Fruit fly (Drosophila melanogaster) whole organism, embryonic: ENCODE data around the gene mEFG1.

ENCODE experiments used
- Asciz ChIP-seq: fragments of 200-800 bp; sonication (Bioruptor generic); optimal IDR thresholded peaks from 2 replicates; lab custom pipeline; 2017; ENCODE audit warnings: missing biosample characterization, mild to moderate bottlenecking, missing genetic modification characterization, missing genetic modification reagents
- CG10565 ChIP-seq: fragments of 200-800 bp; sonication (Bioruptor generic); optimal IDR thresholded peaks from 3 replicates; lab custom pipeline; 2016; ENCODE audit warnings: missing biosample characterization, mild to moderate bottlenecking, missing genetic modification characterization
- CG11085 ChIP-seq: fragments of 200-800 bp; sonication (Bioruptor generic); IDR thresholded peaks from 2 replicates; pipeline ENCODE4 v1.3.6; 2022; ENCODE audit warnings: missing biosample characterization, missing genetic modification characterization
- CG11504 ChIP-seq: fragments of 200-800 bp; sonication (Bioruptor generic); optimal IDR thresholded peaks from 3 replicates; lab custom pipeline; 2019; ENCODE audit warnings: missing biosample characterization, mild to moderate bottlenecking, missing genetic modification characterization, moderate library complexity
- CG13624 ChIP-seq: fragments of 200-800 bp; sonication (Bioruptor generic); optimal IDR thresholded peaks from 2 replicates; lab custom pipeline; 2016; ENCODE audit warnings: missing biosample characterization, missing genetic modification characterization
- CG13775 ChIP-seq: fragments of 200-800 bp; sonication (Bioruptor generic); optimal IDR thresholded peaks from 3 replicates; lab custom pipeline; 2017; ENCODE audit warnings: missing biosample characterization, mild to moderate bottlenecking, missing genetic modification characterization
- CG14710 ChIP-seq: fragments of 200-800 bp; sonication (Bioruptor generic); optimal IDR thresholded peaks from 3 replicates; lab custom pipeline; 2019; ENCODE audit warnings: missing biosample characterization, mild to moderate bottlenecking, missing genetic modification characterization, moderate library complexity
- CG18011 ChIP-seq: fragments of 200-800 bp; sonication (Bioruptor generic); optimal IDR thresholded peaks from 2 replicates; lab custom pipeline; 2017; ENCODE audit warnings: missing biosample characterization, missing genetic modification characterization, mild to moderate bottlenecking, moderate library complexity, missing genotype
- CG18262 ChIP-seq: fragments of 200-800 bp; optimal IDR thresholded peaks from 3 replicates; lab custom pipeline; 2019; ENCODE audit warnings: missing biosample characterization, mild to moderate bottlenecking, missing genetic modification characterization, moderate library complexity
- CG1832 ChIP-seq: fragments of 200-800 bp; sonication (Bioruptor generic); optimal IDR thresholded peaks from 2 replicates; lab custom pipeline; 2017; ENCODE audit warnings: missing biosample characterization, mild to moderate bottlenecking, missing genetic modification characterization, inconsistent platforms
- CG2712 ChIP-seq: fragments of 200-800 bp; optimal IDR thresholded peaks from 3 replicates; lab custom pipeline; 2019; ENCODE audit warnings: missing biosample characterization, mild to moderate bottlenecking, missing genetic modification characterization, moderate library complexity
- CG30431 ChIP-seq: fragments of 200-800 bp; sonication (Bioruptor generic); optimal IDR thresholded peaks from 2 replicates; lab custom pipeline; 2017; ENCODE audit warnings: missing biosample characterization, missing genetic modification characterization
- CG31365 ChIP-seq: fragments of 200-800 bp; sonication (Bioruptor generic); optimal IDR thresholded peaks from 2 replicates; lab custom pipeline; 2018; ENCODE audit warnings: missing biosample characterization, mild to moderate bottlenecking, missing genetic modification characterization
- CG31441 ChIP-seq: fragments of 200-800 bp; sonication (Bioruptor generic); IDR thresholded peaks from 2 replicates; pipeline ENCODE4 v1.3.6; 2022; ENCODE audit warnings: missing biosample characterization, missing genetic modification characterization
- CG4328 ChIP-seq: fragments of 200-800 bp; sonication (Bioruptor generic); optimal IDR thresholded peaks from 3 replicates; lab custom pipeline; 2017; ENCODE audit warnings: missing biosample characterization, missing genetic modification reagents, missing genetic modification characterization
- CG4360 ChIP-seq: fragments of 200-800 bp; sonication (Bioruptor generic); IDR thresholded peaks from 2 replicates; pipeline ENCODE4 v1.3.6; 2022; ENCODE audit warnings: missing biosample characterization, missing genetic modification characterization
- CG4854 ChIP-seq: fragments of 200-800 bp; sonication (Bioruptor generic); optimal IDR thresholded peaks from 2 replicates; lab custom pipeline; 2016; ENCODE audit warnings: missing biosample characterization, missing genetic modification characterization, inconsistent platforms
- CG5180 ChIP-seq: fragments of 200-800 bp; sonication (Bioruptor generic); optimal IDR thresholded peaks from 3 replicates; lab custom pipeline; 2017; ENCODE audit warnings: missing biosample characterization, missing genetic modification characterization, mild to moderate bottlenecking, moderate library complexity, missing genetic modification reagents
- CG7556 ChIP-seq: fragments of 200-800 bp; sonication (Bioruptor generic); optimal IDR thresholded peaks from 2 replicates; lab custom pipeline; 2017; ENCODE audit warnings: missing biosample characterization, mild to moderate bottlenecking, missing genetic modification characterization
- CoRest ChIP-seq: fragments of 200-800 bp; sonication (Bioruptor generic); optimal IDR thresholded peaks from 3 replicates; lab custom pipeline; 2018; ENCODE audit warnings: missing biosample characterization, mild to moderate bottlenecking, missing genetic modification characterization, moderate library complexity
- Ets65A ChIP-seq: fragments of 200-800 bp; sonication (Bioruptor generic); peaks from one replicate; lab custom pipeline; 2016; ENCODE audit warnings: missing biosample characterization, missing genetic modification characterization
- Gsc ChIP-seq: fragments of 200-800 bp; sonication (Bioruptor generic); IDR thresholded peaks from 2 replicates; pipeline ENCODE4 v1.3.6; 2022; ENCODE audit warnings: missing biosample characterization, missing genetic modification characterization
- H15 ChIP-seq: fragments of 200-800 bp; sonication (Bioruptor generic); IDR thresholded peaks from 3 replicates; pipeline ENCODE4 v1.3.6; 2022; ENCODE audit warnings: missing biosample characterization, missing genetic modification characterization
- HLHmδ ChIP-seq: fragments of 200-800 bp; sonication (Bioruptor generic); optimal IDR thresholded peaks from 2 replicates; lab custom pipeline; 2018; ENCODE audit warnings: missing biosample characterization, mild to moderate bottlenecking, missing genetic modification characterization, moderate library complexity
- Hr3 ChIP-seq: fragments of 200-800 bp; sonication (Bioruptor generic); optimal IDR thresholded peaks from 3 replicates; lab custom pipeline; 2016; ENCODE audit warnings: missing biosample characterization, missing genetic modification characterization
- Meics ChIP-seq: fragments of 200-800 bp; sonication (Bioruptor generic); optimal IDR thresholded peaks from 2 replicates; lab custom pipeline; 2017; ENCODE audit warnings: missing biosample characterization, mild to moderate bottlenecking, missing genetic modification characterization
- Pdp1 ChIP-seq, 2 experiments: fragments of 200-800 bp; sonication (Bioruptor generic); optimal IDR thresholded peaks; 3 replicates each; lab custom pipeline; 2016; ENCODE audit warnings: missing biosample characterization in 2 of 2, missing genetic modification characterization in 2 of 2, mild to moderate bottlenecking in 1 of 2, moderate library complexity in 1 of 2
- Poxn ChIP-seq: fragments of 200-800 bp; sonication (Bioruptor generic); IDR thresholded peaks from 2 replicates; pipeline ENCODE4 v1.3.6; 2022; ENCODE audit warnings: missing biosample characterization, missing genetic modification characterization
- Scr ChIP-seq: fragments of 200-800 bp; sonication (Bioruptor generic); IDR thresholded peaks from 2 replicates; pipeline ENCODE4 v1.3.6; 2022; ENCODE audit warnings: missing biosample characterization, missing genetic modification characterization; ENCODE audit not compliant: partially characterized antibody
- Tbp ChIP-seq: fragments of >200 bp; optimal IDR thresholded peaks from 2 replicates; lab custom pipeline; 2018; ENCODE audit warnings: missing biosample characterization, missing genetic modification characterization
- YL-1 ChIP-seq: fragments of 200-800 bp; sonication (Bioruptor generic); optimal IDR thresholded peaks from 3 replicates; lab custom pipeline; 2017; ENCODE audit warnings: missing biosample characterization, mild to moderate bottlenecking, missing genetic modification characterization
- ab ChIP-seq: fragments of 200-800 bp; sonication (Bioruptor generic); optimal IDR thresholded peaks from 2 replicates; lab custom pipeline; 2016; ENCODE audit warnings: missing biosample characterization, missing genetic modification characterization
- bigmax ChIP-seq: fragments of 200-800 bp; sonication (Bioruptor generic); optimal IDR thresholded peaks from 2 replicates; lab custom pipeline; 2018; ENCODE audit warnings: missing biosample characterization, mild to moderate bottlenecking, missing genetic modification characterization
- cad ChIP-seq: fragments of >200 bp; optimal IDR thresholded peaks from 2 replicates; lab custom pipeline; 2017; ENCODE audit warnings: missing biosample characterization, missing genetic modification characterization
- esg ChIP-seq: fragments of 200-800 bp; sonication (Bioruptor generic); conservative IDR thresholded peaks from 2 replicates; pipeline ENCODE4 v1.3.6; 2022; ENCODE audit warnings: missing biosample characterization, missing genetic modification characterization
- eve ChIP-seq, 2 experiments: fragments of >200 bp; optimal IDR thresholded peaks; 2 replicates each; lab custom pipeline; 2017; ENCODE audit warnings: missing biosample characterization in 2 of 2, missing genetic modification characterization in 2 of 2
- fd96Cb ChIP-seq: fragments of 200-800 bp; sonication (Bioruptor generic); optimal IDR thresholded peaks from 2 replicates; lab custom pipeline; 2018; ENCODE audit warnings: missing biosample characterization, mild to moderate bottlenecking, missing genetic modification characterization, moderate library complexity
- gem ChIP-seq: fragments of 200-800 bp; sonication (Bioruptor generic); optimal IDR thresholded peaks from 2 replicates; lab custom pipeline; 2019; ENCODE audit warnings: missing biosample characterization, mild to moderate bottlenecking, missing genetic modification characterization, moderate library complexity
- grau ChIP-seq: fragments of 200-800 bp; optimal IDR thresholded peaks from 3 replicates; lab custom pipeline; 2019; ENCODE audit warnings: missing biosample characterization, mild to moderate bottlenecking, missing genetic modification characterization, moderate library complexity
- gsb-n ChIP-seq: fragments of 200-800 bp; sonication (Bioruptor generic); optimal IDR thresholded peaks from 3 replicates; lab custom pipeline; 2018; ENCODE audit warnings: missing biosample characterization, mild to moderate bottlenecking, missing genetic modification characterization
- gt ChIP-seq: fragments of 200-800 bp; sonication (Bioruptor generic); IDR thresholded peaks from 2 replicates; pipeline ENCODE4 v1.3.6; 2022; ENCODE audit warnings: missing biosample characterization, missing genetic modification characterization
- lab ChIP-seq: fragments of 200-800 bp; sonication (Bioruptor generic); optimal IDR thresholded peaks from 3 replicates; lab custom pipeline; 2017; ENCODE audit warnings: missing biosample characterization, missing genetic modification characterization, mild to moderate bottlenecking, moderate library complexity, missing genetic modification reagents
- odd ChIP-seq: fragments of 200-800 bp; sonication (Bioruptor generic); optimal IDR thresholded peaks from 2 replicates; lab custom pipeline; 2017; ENCODE audit warnings: missing biosample characterization, mild to moderate bottlenecking, missing genetic modification characterization
- pnt ChIP-seq: fragments of 200-800 bp; sonication (Bioruptor generic); optimal IDR thresholded peaks from 3 replicates; lab custom pipeline; 2016; ENCODE audit warnings: missing biosample characterization, missing genetic modification characterization
- ro ChIP-seq: fragments of 200-800 bp; sonication (Bioruptor generic); IDR thresholded peaks from 2 replicates; pipeline ENCODE4 v1.3.6; 2022; ENCODE audit warnings: missing biosample characterization, missing genetic modification characterization
- stc ChIP-seq: fragments of 200-800 bp; sonication (Bioruptor generic); IDR thresholded peaks from 2 replicates; pipeline ENCODE4 v1.3.6; 2022; ENCODE audit warnings: missing biosample characterization, missing genetic modification characterization
- tap ChIP-seq: fragments of 200-800 bp; optimal IDR thresholded peaks from 3 replicates; lab custom pipeline; 2019; ENCODE audit warnings: missing biosample characterization, mild to moderate bottlenecking, missing genetic modification characterization, moderate library complexity
- tin ChIP-seq: fragments of 200-800 bp; sonication (Bioruptor generic); optimal IDR thresholded peaks from 3 replicates; lab custom pipeline; 2016; ENCODE audit warnings: missing biosample characterization, missing genetic modification characterization
- unpg ChIP-seq: fragments of 200-800 bp; sonication (Bioruptor generic); optimal IDR thresholded peaks from 3 replicates; lab custom pipeline; 2018; ENCODE audit warnings: missing biosample characterization, mild to moderate bottlenecking, missing genetic modification characterization, moderate library complexity
- wek ChIP-seq: fragments of 200-800 bp; sonication (Bioruptor generic); optimal IDR thresholded peaks from 3 replicates; lab custom pipeline; 2018; ENCODE audit warnings: missing biosample characterization, mild to moderate bottlenecking, missing genetic modification characterization, moderate library complexity
- zf30C ChIP-seq: fragments of 200-800 bp; sonication (Bioruptor generic); optimal IDR thresholded peaks from 3 replicates; lab custom pipeline; 2018; ENCODE audit warnings: missing biosample characterization, mild to moderate bottlenecking, missing genetic modification characterization

mEFG1 gene

DNA sequence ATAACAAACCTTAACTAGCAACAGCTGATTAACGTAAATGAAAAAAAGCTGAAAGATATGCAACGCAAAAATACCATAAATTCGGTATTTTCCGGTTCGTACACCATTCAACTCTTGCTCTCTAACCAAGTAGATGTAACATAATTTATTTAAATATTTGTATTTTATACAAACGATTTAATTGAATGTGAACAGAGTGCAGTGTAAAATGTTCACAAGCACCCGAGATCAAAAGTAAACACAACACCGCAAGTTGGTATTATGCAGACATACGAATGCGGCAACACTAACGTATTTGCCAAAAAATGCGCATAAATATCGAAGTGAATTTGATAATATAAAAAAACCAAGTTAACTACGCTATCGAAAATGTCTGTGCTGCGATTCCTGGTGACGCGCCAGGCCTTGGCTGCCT, 40.9 kb downstream of the mEFG1 start, which contains the start of gene MICU1 (continued):
- peak; percentile 54 for TF ChIP-seq CG11504 (tag; lab: Kevin White, UChicago)
- TF ChIP-seq CG1832 = no peak
- TF ChIP-seq CG11085 (GFP tag; lab: Robert Waterston, UW) = no peak
- TF ChIP-seq CG18262 (tag; lab: Kevin White, UChicago) = no peak
- peak; percentile 5 for TF ChIP-seq CoRest
- no peak for TF ChIP-seq CG4328 (GFP tag; lab: Kevin White, UChicago)
- TF ChIP-seq unpg (GFP tag; lab: Kevin White, UChicago) = no peak
- no peak for TF ChIP-seq Tbp (GFP tag; lab: Kevin White, UChicago)
- no peak for TF ChIP-seq esg (GFP tag; lab: Robert Waterston, UW)
- peak; percentile 76 for TF ChIP-seq YL-1 (GFP tag; lab: Kevin White, UChicago)
- TF ChIP-seq CG10565 (GFP tag; lab: Kevin White, UChicago) = no peak
- TF ChIP-seq tin (GFP tag; lab: Kevin White, UChicago) = no peak
- no peak for TF ChIP-seq CG30431 (GFP tag; lab: Kevin White, UChicago)
- no peak for TF ChIP-seq odd (GFP tag; lab: Kevin White, UChicago)
- no peak for TF ChIP-seq Hr3 (GFP tag; lab: Kevin White, UChicago)
- no peak for TF ChIP-seq CG4360 (GFP tag; lab: Robert Waterston, UW)
- no peak for TF ChIP-seq gt (GFP tag; lab: Robert Waterston, UW)
- peak; percentile 8 for TF ChIP-seq CG13775 (GFP tag; lab: Kevin White, UChicago)
- TF ChIP-seq eve (GFP tag; optimal IDR thresholded peaks at IDR 0.05; lab: Kevin White, UChicago) = peak in 1 of 2 experiments; percentile 32
- TF ChIP-seq Pdp1 (GFP tag; optimal IDR thresholded peaks at IDR 0.05; lab: Kevin White, UChicago) = peak in 1 of 2 experiments; percentile 39
- TF ChIP-seq ro (GFP tag; lab: Robert Waterston, UW) = no peak
- TF ChIP-seq CG2712 (tag; lab: Kevin White, UChicago) = peak; percentile 20
- no peak for TF ChIP-seq bigmax (GFP tag; lab: Kevin White, UChicago)
- TF ChIP-seq fd96Cb (tag; lab: Kevin White, UChicago) = no peak
- no peak for TF ChIP-seq zf30C (GFP tag; lab: Kevin White, UChicago)
- TF ChIP-seq cad = no peak
- no peak for TF ChIP-seq CG31365
- TF ChIP-seq Scr = no peak
- TF ChIP-seq gsb-n (tag; lab: Kevin White, UChicago) = no peak
- TF ChIP-seq Asciz (GFP tag; lab: Kevin White, UChicago) = no peak
- peak; percentile 93 for TF ChIP-seq Ets65A
- TF ChIP-seq ab (GFP tag; lab: Kevin White, UChicago) = no peak
- TF ChIP-seq lab (GFP tag; lab: Kevin White, UChicago) = no peak
- TF ChIP-seq CG4854 (GFP tag; lab: Kevin White, UChicago) = no peak
- TF ChIP-seq H15 (GFP tag; lab: Robert Waterston, UW) = no peak
- TF ChIP-seq CG13624 (GFP tag; lab: Kevin White, UChicago) = no peak
- no peak for TF ChIP-seq wek (GFP tag; lab: Kevin White, UChicago)
- peak; percentile 98 for TF ChIP-seq CG18011 (GFP tag; lab: Kevin White, UChicago)
- TF ChIP-seq Poxn (GFP tag; lab: Robert Waterston, UW) = no peak
- no peak for TF ChIP-seq Gsc (GFP tag; lab: Robert Waterston, UW)
- TF ChIP-seq HLHmδ (GFP tag; lab: Kevin White, UChicago) = no peak
- no peak for TF ChIP-seq CG7556 (GFP tag; lab: Kevin White, UChicago)
- TF ChIP-seq gem (tag; lab: Kevin White, UChicago) = peak; percentile 32
- no peak for TF ChIP-seq tap
- peak; percentile 80 for TF ChIP-seq CG14710 (tag; lab: Kevin White, UChicago)
- TF ChIP-seq stc (GFP tag; lab: Robert Waterston, UW) = no peak
- TF ChIP-seq pnt (GFP tag; lab: Kevin White, UChicago) = no peak
- peak; percentile 39; the same call in 1 of the 2 replicates for TF ChIP-seq CG31441 (GFP tag; lab: Robert Waterston, UW)
- TF ChIP-seq CG5180 = no peak
- TF ChIP-seq Meics = no peak
- TF ChIP-seq grau (tag; lab: Kevin White, UChicago) = no peak
